Fruit fly (Drosophila melanogaster) whole organism, embryonic: Measurements from ENCODE around the gene Hrb27C.

Source experiments
- Antp ChIP-seq: fragments of 200-800 bp; sonication (Bioruptor generic); optimal IDR thresholded peaks from 3 replicates; lab custom pipeline; 2016; ENCODE audit warnings: missing biosample characterization, missing genetic modification characterization
- CG4360 ChIP-seq: fragments of 200-800 bp; sonication (Bioruptor generic); IDR thresholded peaks from 2 replicates; pipeline ENCODE4 v1.3.6; 2022; ENCODE audit warnings: missing biosample characterization, missing genetic modification characterization
- CG7928 ChIP-seq: fragments of 200-800 bp; sonication (Bioruptor generic); optimal IDR thresholded peaks from 2 replicates; lab custom pipeline; 2017; ENCODE audit warnings: missing biosample characterization, mild to moderate bottlenecking, missing genetic modification characterization

- TF ChIP-seq CG7928 (GFP tag; lab: Kevin White, UChicago) (no peak), Antp (GFP tag; lab: Kevin White, UChicago) (no peak), CG4360 (no peak)
Observed at dm6 chr2L:6964022-6964434, 43.5 kb downstream of the Hrb27C start, which contains the start of the genes sip2 and Coprox.
